Worm (Caenorhabditis elegans) whole organism, midembryonic: ENCODE results near the gene C04E6.12.

Experiments used
- T22C8.4 ChIP-seq: fragments of 200-800 bp; sonication (Bioruptor generic); IDR thresholded peaks from 2 replicates; pipeline ENCODE4 v1.3.6; 2022; ENCODE audit warnings: missing genetic modification characterization, missing compliant biosample characterization
- cog-1 ChIP-seq: sonication (generic microtip); optimal IDR thresholded peaks from 2 replicates; lab custom pipeline; 2016; ENCODE audit warnings: missing genetic modification characterization, missing compliant biosample characterization
- flt-1 ChIP-seq: fragments of 200-800 bp; sonication (Bioruptor generic); IDR thresholded peaks from 2 replicates; pipeline ENCODE4 v1.3.6; 2022; ENCODE audit warnings: missing genetic modification characterization, missing compliant biosample characterization
- klf-2 ChIP-seq: fragments of 200-800 bp; sonication (Bioruptor generic); conservative IDR thresholded peaks from 2 replicates; pipeline ENCODE4 v1.3.6; 2022; ENCODE audit warnings: missing genetic modification reagents, missing genetic modification characterization, missing compliant biosample characterization
- med-1 ChIP-seq: sonication (generic microtip); optimal IDR thresholded peaks from 2 replicates; lab custom pipeline; 2017; ENCODE audit warnings: missing genetic modification characterization, mild to moderate bottlenecking, missing compliant biosample characterization, antibody characterized with exemption, missing genetic modification reagents; ENCODE audit not compliant: insufficient read depth
- ref-1 ChIP-seq: fragments of 200-800 bp; sonication (Bioruptor generic); conservative IDR thresholded peaks from 2 replicates; pipeline ENCODE4 v1.3.6; 2022; ENCODE audit warnings: missing genetic modification reagents, missing genetic modification characterization, missing compliant biosample characterization
- ztf-23 ChIP-seq: fragments of 200-800 bp; sonication (Bioruptor generic); IDR thresholded peaks from 2 replicates; pipeline ENCODE4 v1.3.6; 2022; ENCODE audit warnings: missing genetic modification reagents, missing genetic modification characterization, missing compliant biosample characterization
- ztf-29 ChIP-seq: fragments of 200-800 bp; sonication (Bioruptor generic); IDR thresholded peaks from 2 replicates; pipeline ENCODE4 v1.3.6; 2022; ENCODE audit warnings: missing genetic modification reagents, missing genetic modification characterization, missing compliant biosample characterization

DNA sequence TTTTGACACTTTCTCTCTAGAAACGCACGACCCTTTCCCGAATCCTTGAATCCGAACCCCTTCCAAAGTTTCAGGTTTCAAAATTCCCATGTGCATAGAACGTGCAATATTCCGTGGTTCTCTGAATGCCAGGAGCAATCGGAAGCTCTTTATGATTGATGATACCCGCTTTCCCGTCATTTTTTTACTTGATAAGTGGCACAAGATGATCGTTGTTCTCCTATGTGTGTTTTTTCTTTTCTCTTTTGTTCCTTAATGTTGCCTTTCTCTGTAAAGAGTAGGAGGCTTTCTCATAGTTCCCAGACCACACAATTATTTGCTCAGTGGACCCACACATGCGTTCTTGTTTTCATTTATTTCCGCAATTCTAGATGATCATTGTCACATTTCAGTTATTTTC is 31.0 kb downstream of the C04E6.12 start:
- TF ChIP-seq ztf-23 (no peak), ztf-29 (GFP tag; lab: Robert Waterston, UW) (no peak), flt-1 (GFP tag; lab: Robert Waterston, UW) (no peak), med-1 (no peak), ref-1 (GFP tag; lab: Robert Waterston, UW) (no peak), T22C8.4 (GFP tag; lab: Robert Waterston, UW) (no peak), klf-2 (GFP tag; lab: Robert Waterston, UW) (no peak), cog-1 (tag; lab: Kevin White, UChicago) (no peak)
